Fruit fly (Drosophila melanogaster) whole organism, pupa: ENCODE data around the gene plum.

Experiments used
- CG12605 ChIP-seq: fragments of 200-800 bp; sonication (Bioruptor generic); IDR thresholded peaks from 2 replicates; pipeline ENCODE4 v1.3.6; 2022; ENCODE audit warnings: missing biosample characterization, missing genetic modification characterization
- CG13204 ChIP-seq: fragments of 200-800 bp; sonication (Bioruptor generic); optimal IDR thresholded peaks from 2 replicates; lab custom pipeline; 2018; ENCODE audit warnings: missing biosample characterization, mild to moderate bottlenecking, missing genetic modification characterization, moderate library complexity
- CG14655 ChIP-seq: fragments of 200-800 bp; sonication (Bioruptor generic); optimal IDR thresholded peaks from 3 replicates; lab custom pipeline; 2017; ENCODE audit warnings: mild to moderate bottlenecking, missing biosample characterization, missing genetic modification reagents, missing genetic modification characterization
- CG15710 ChIP-seq: fragments of 200-800 bp; sonication (Bioruptor generic); optimal IDR thresholded peaks from 2 replicates; lab custom pipeline; 2018; ENCODE audit warnings: missing biosample characterization, mild to moderate bottlenecking, missing genetic modification characterization, moderate library complexity
- CG17806 ChIP-seq: fragments of 200-800 bp; sonication (Bioruptor generic); optimal IDR thresholded peaks from 2 replicates; lab custom pipeline; 2018; ENCODE audit warnings: missing biosample characterization, mild to moderate bottlenecking, missing genetic modification characterization, moderate library complexity
- CG32121 ChIP-seq: fragments of 200-800 bp; sonication (Bioruptor generic); IDR thresholded peaks from 2 replicates; pipeline ENCODE4 v1.3.6; 2022; ENCODE audit warnings: missing biosample characterization, missing genetic modification characterization
- CG4496 ChIP-seq: fragments of 200-800 bp; sonication (Bioruptor generic); IDR thresholded peaks from 3 replicates; pipeline ENCODE4 v1.3.6; 2022; ENCODE audit warnings: missing biosample characterization, missing genetic modification characterization
- CG8159 ChIP-seq: fragments of 200-800 bp; sonication (Bioruptor generic); optimal IDR thresholded peaks from 3 replicates; lab custom pipeline; 2018; ENCODE audit warnings: missing biosample characterization, mild to moderate bottlenecking, missing genetic modification characterization, moderate library complexity
- CG8301 ChIP-seq: fragments of 200-800 bp; sonication (Bioruptor generic); optimal IDR thresholded peaks from 2 replicates; lab custom pipeline; 2018; ENCODE audit warnings: missing biosample characterization, mild to moderate bottlenecking, missing genetic modification characterization
- D1 ChIP-seq: fragments of 200-800 bp; sonication (Bioruptor generic); optimal IDR thresholded peaks from 2 replicates; lab custom pipeline; 2018; ENCODE audit warnings: missing biosample characterization, mild to moderate bottlenecking, missing genetic modification characterization, moderate library complexity
- EcR ChIP-seq: fragments of 200-800 bp; sonication (Bioruptor generic); optimal IDR thresholded peaks from 3 replicates; lab custom pipeline; 2019; ENCODE audit warnings: missing biosample characterization, missing genetic modification characterization, mild to moderate bottlenecking, moderate library complexity, missing genetic modification reagents
- Pif1B ChIP-seq: fragments of 200-800 bp; sonication (Bioruptor generic); optimal IDR thresholded peaks from 3 replicates; lab custom pipeline; 2016; ENCODE audit warnings: missing biosample characterization, missing genetic modification characterization
- fd96Ca ChIP-seq: fragments of 200-800 bp; sonication (Bioruptor generic); IDR thresholded peaks from 3 replicates; pipeline ENCODE4 v1.3.6; 2022; ENCODE audit warnings: missing biosample characterization, missing genetic modification characterization
- rn ChIP-seq: fragments of 200-800 bp; sonication (Bioruptor generic); IDR thresholded peaks from 2 replicates; pipeline ENCODE4 v1.3.6; 2022; ENCODE audit warnings: missing biosample characterization, missing genetic modification characterization

DNA sequence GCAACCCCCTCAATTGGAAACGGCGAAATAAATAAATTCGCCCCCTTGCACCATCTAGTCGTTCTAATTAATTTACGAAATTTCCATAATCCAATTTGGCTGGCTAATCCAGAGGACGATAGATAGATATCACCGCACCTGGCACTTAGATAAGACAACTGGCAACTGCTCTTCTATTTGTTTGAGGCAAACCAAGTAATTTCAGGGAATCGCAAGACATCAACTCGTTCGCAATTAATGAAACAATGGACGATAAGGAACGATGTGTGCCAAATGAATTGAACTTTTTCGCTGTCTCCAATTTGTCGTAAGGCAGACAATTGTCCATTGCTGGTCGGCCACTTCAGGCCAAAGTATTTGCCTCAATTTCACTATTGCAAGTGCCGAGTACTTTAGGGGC is 69.9 kb downstream of the plum start:
- TF ChIP-seq D1 (tag; lab: Kevin White, UChicago) (no peak), EcR (GFP tag; lab: Kevin White, UChicago) (no peak), CG12605 (no peak), CG32121 (no peak), CG8159 (tag; lab: Kevin White, UChicago) (no peak), CG14655 (GFP tag; lab: Kevin White, UChicago) (no peak), CG4496 (no peak), Pif1B (GFP tag; lab: Kevin White, UChicago) (no peak), CG17806 (tag; lab: Kevin White, UChicago) (no peak), CG13204 (GFP tag; lab: Kevin White, UChicago) (no peak), CG8301 (tag; lab: Kevin White, UChicago) (no peak), CG15710 (tag; lab: Kevin White, UChicago) (no peak), fd96Ca (GFP tag; lab: Robert Waterston, UW) (no peak), rn (no peak)
